Worm (Caenorhabditis elegans) whole organism, L4 larva: ENCODE measurements around the gene F36A4.2.

Experiments used
- D1046.2 ChIP-seq: fragments of 200-800 bp; sonication (Bioruptor generic); IDR thresholded peaks from 2 replicates; pipeline ENCODE4 v1.3.6; 2022; ENCODE audit warnings: missing genetic modification characterization, missing compliant biosample characterization
- F37D6.2 ChIP-seq: sonication (generic microtip); optimal IDR thresholded peaks from 2 replicates; lab custom pipeline; 2016; ENCODE audit warnings: mild to moderate bottlenecking, missing genetic modification characterization, missing compliant biosample characterization
- T26A8.4 ChIP-seq: fragments of 200-800 bp; sonication (Bioruptor generic); IDR thresholded peaks from 2 replicates; pipeline ENCODE4 v1.3.6; 2022; ENCODE audit warnings: missing genetic modification characterization, missing compliant biosample characterization
- Y105C5A.15 ChIP-seq: fragments of 200-800 bp; sonication (Bioruptor generic); IDR thresholded peaks from 2 replicates; pipeline ENCODE4 v1.3.6; 2022; ENCODE audit warnings: missing genetic modification characterization, missing compliant biosample characterization
- Y48G9A.11 ChIP-seq: fragments of 200-800 bp; sonication (Bioruptor generic); IDR thresholded peaks from 2 replicates; pipeline ENCODE4 v1.3.6; 2022; ENCODE audit warnings: missing genetic modification reagents, missing genetic modification characterization, missing compliant biosample characterization
- ama-1 ChIP-seq: fragments of 150-350 bp; optimal IDR thresholded peaks from 2 replicates; lab custom pipeline; 2014; ENCODE audit warnings: inconsistent platforms, mixed read lengths
- attf-4 ChIP-seq: sonication (generic microtip); optimal IDR thresholded peaks from 3 replicates; lab custom pipeline; 2017; ENCODE audit warnings: missing biosample characterization, missing genetic modification characterization
- ceh-20 ChIP-seq: fragments of 200-800 bp; sonication (Bioruptor generic); IDR thresholded peaks from 2 replicates; pipeline ENCODE4 v1.3.6; 2022; ENCODE audit warnings: missing genetic modification reagents, missing genetic modification characterization, missing compliant biosample characterization
- ceh-28 ChIP-seq: fragments of 150-350 bp; optimal IDR thresholded peaks from 2 replicates; lab custom pipeline; 2014; ENCODE audit warnings: missing biosample characterization, missing genetic modification reagents, missing genetic modification characterization
- cey-2 ChIP-seq: sonication (generic microtip); optimal IDR thresholded peaks from 3 replicates; lab custom pipeline; 2017; ENCODE audit warnings: missing genetic modification characterization, mild to moderate bottlenecking, missing compliant biosample characterization, antibody characterized with exemption, borderline replicate concordance; ENCODE audit not compliant: insufficient read depth
- dpl-1 ChIP-seq: fragments of 150-350 bp; optimal IDR thresholded peaks from 2 replicates; lab custom pipeline; 2014; ENCODE audit warnings: missing biosample characterization, missing genetic modification reagents, missing genetic modification characterization
- duxl-1 ChIP-seq: sonication (generic microtip); optimal IDR thresholded peaks from 2 replicates; lab custom pipeline; 2016; ENCODE audit warnings: mild to moderate bottlenecking, missing genetic modification characterization, moderate library complexity, missing compliant biosample characterization; ENCODE audit not compliant: poor library complexity
- egl-27 ChIP-seq: sonication (generic microtip); optimal IDR thresholded peaks from 3 replicates; lab custom pipeline; 2017; ENCODE audit warnings: missing biosample characterization, missing genetic modification reagents, missing genetic modification characterization
- egl-43 ChIP-seq: fragments of 200-800 bp; sonication (Bioruptor generic); IDR thresholded peaks from 2 replicates; pipeline ENCODE4 v1.3.6; 2022; ENCODE audit warnings: missing genetic modification reagents, missing genetic modification characterization, missing compliant biosample characterization
- fos-1 ChIP-seq: fragments of 150-350 bp; optimal IDR thresholded peaks from 2 replicates; lab custom pipeline; 2014; ENCODE audit warnings: missing biosample characterization, missing genetic modification characterization
- hlh-11 ChIP-seq: fragments of 200-800 bp; sonication (Bioruptor generic); optimal IDR thresholded peaks from 2 replicates; lab custom pipeline; 2018; ENCODE audit warnings: mild to moderate bottlenecking, missing genetic modification characterization, missing compliant biosample characterization
- lim-7 ChIP-seq: fragments of 200-800 bp; sonication (Bioruptor generic); IDR thresholded peaks from 2 replicates; pipeline ENCODE4 v1.3.6; 2022; ENCODE audit warnings: missing genetic modification characterization, missing compliant biosample characterization
- lin-29 ChIP-seq: fragments of 200-800 bp; sonication (Bioruptor generic); IDR thresholded peaks from 2 replicates; pipeline ENCODE4 v1.3.6; 2022; ENCODE audit warnings: missing genetic modification reagents, missing genetic modification characterization, missing compliant biosample characterization
- lin-39 ChIP-seq: fragments of 150-350 bp; optimal IDR thresholded peaks from 2 replicates; lab custom pipeline; 2014; ENCODE audit warnings: missing biosample characterization, missing genetic modification reagents, missing genetic modification characterization
- mdl-1 ChIP-seq, 2 experiments: fragments of 150-350 bp in 1 of 2; sonication (generic microtip) in 1 of 2; optimal IDR thresholded peaks; 2 replicates each; lab custom pipeline; 2014 to 2017; ENCODE audit warnings: missing biosample characterization in 2 of 2, missing genetic modification characterization in 2 of 2
- mdt-29 ChIP-seq: fragments of 200-800 bp; sonication (Bioruptor generic); IDR thresholded peaks from 2 replicates; pipeline ENCODE4 v1.3.6; 2022; ENCODE audit warnings: missing genetic modification reagents, missing genetic modification characterization, missing compliant biosample characterization
- mes-2 ChIP-seq: sonication (generic microtip); optimal IDR thresholded peaks from 2 replicates; lab custom pipeline; 2016; ENCODE audit warnings: missing genotype, mild to moderate bottlenecking, missing genetic modification characterization, missing compliant biosample characterization; ENCODE audit not compliant: poor library complexity, severe bottlenecking
- mxl-3 ChIP-seq: fragments of 200-800 bp; sonication (Bioruptor generic); optimal IDR thresholded peaks from 2 replicates; lab custom pipeline; 2018; ENCODE audit warnings: mild to moderate bottlenecking, missing genetic modification characterization, missing compliant biosample characterization
- nhr-10 ChIP-seq: fragments of 150-350 bp; optimal IDR thresholded peaks from 2 replicates; lab custom pipeline; 2014; ENCODE audit warnings: missing biosample characterization, missing genetic modification characterization
- nhr-111 ChIP-seq: fragments of 200-800 bp; sonication (Bioruptor generic); optimal IDR thresholded peaks from 2 replicates; lab custom pipeline; 2018; ENCODE audit warnings: mild to moderate bottlenecking, missing genetic modification characterization, missing compliant biosample characterization
- nhr-28 ChIP-seq: fragments of 150-350 bp; optimal IDR thresholded peaks from 2 replicates; lab custom pipeline; 2014; ENCODE audit warnings: missing biosample characterization, missing genetic modification characterization
- nhr-41 ChIP-seq: fragments of 200-800 bp; sonication (Bioruptor generic); IDR thresholded peaks from 2 replicates; pipeline ENCODE4 v1.3.6; 2022; ENCODE audit warnings: missing genetic modification reagents, missing genetic modification characterization, missing compliant biosample characterization
- nhr-77 ChIP-seq: fragments of 150-350 bp; optimal IDR thresholded peaks from 2 replicates; lab custom pipeline; 2014; ENCODE audit warnings: missing biosample characterization, missing genetic modification characterization
- pha-4 ChIP-seq, 2 experiments: fragments of 150-350 bp in 1 of 2; fragments of 200-800 bp in 1 of 2; sonication (Bioruptor generic) in 1 of 2; IDR thresholded peaks in 1 of 2; optimal IDR thresholded peaks in 1 of 2; 2 replicates each; pipeline versions ENCODE4 v1.3.6 to Lab custom; 2014 to 2022; ENCODE audit warnings: missing genetic modification characterization in 2 of 2, missing genetic modification reagents in 2 of 2, missing biosample characterization in 1 of 2, missing compliant biosample characterization in 1 of 2
- set-16 ChIP-seq: fragments of 200-800 bp; sonication (Bioruptor generic); IDR thresholded peaks from 2 replicates; pipeline ENCODE4 v1.3.6; 2022; ENCODE audit warnings: missing genetic modification reagents, missing genetic modification characterization, missing compliant biosample characterization
- unc-62 ChIP-seq, 3 experiments: fragments of 150-350 bp in 1 of 3; sonication (generic microtip); optimal IDR thresholded peaks in 2 of 3; peaks in 1 of 3; 1 replicate in 1 of 3; 2 replicates in 2 of 3; lab custom pipeline; 2014 to 2017; ENCODE audit warnings: missing biosample characterization in 3 of 3, missing genetic modification characterization in 3 of 3, missing genetic modification reagents in 3 of 3, missing genotype in 1 of 3
- vab-7 ChIP-seq: fragments of 200-800 bp; sonication (Bioruptor generic); IDR thresholded peaks from 2 replicates; pipeline ENCODE4 v1.3.6; 2022; ENCODE audit warnings: missing genetic modification reagents, missing genetic modification characterization, missing compliant biosample characterization
- zag-1 ChIP-seq: fragments of 150-350 bp; optimal IDR thresholded peaks from 2 replicates; lab custom pipeline; 2014; ENCODE audit warnings: missing biosample characterization, missing genetic modification characterization
- zfp-2 ChIP-seq: sonication (generic microtip); optimal IDR thresholded peaks from 2 replicates; lab custom pipeline; 2016; ENCODE audit warnings: mild to moderate bottlenecking, missing genetic modification characterization, missing compliant biosample characterization

The F36A4.2 gene

ce11 chrIV:4236025-4236407 lies 35.0 kb upstream of the F36A4.2 start:
- peak; percentile 97 for TF ChIP-seq set-16 (GFP tag; lab: Robert Waterston, UW)
- TF ChIP-seq T26A8.4 (GFP tag; lab: Robert Waterston, UW) = peak; percentile 4; the same call in 1 of the 2 replicates
- TF ChIP-seq egl-27 (tag; lab: Kevin White, UChicago) = no peak

ce11 chrIV:4236671-4237070 lies 34.4 kb upstream of the F36A4.2 start:
- TF ChIP-seq fos-1 (tag; lab: Kevin White, UChicago) (no peak), ama-1 (lab: Kevin White, UChicago) (peak; percentile 55), pha-4 (GFP tag; IDR thresholded peaks at IDR 0.05; lab: Robert Waterston, UW) (no peak), pha-4 (tag; optimal IDR thresholded peaks at IDR 0.05; lab: Kevin White, UChicago) (no peak), unc-62 (GFP tag; optimal IDR thresholded peaks at IDR 0.05 in 1 of 2; lab: Kevin White, UChicago) (peak in 1 of 2 experiments; percentile 40), unc-62 (tag; optimal IDR thresholded peaks at IDR 0.05; lab: Kevin White, UChicago) (no peak), lim-7 (GFP tag; lab: Robert Waterston, UW) (no peak), zfp-2 (tag; lab: Kevin White, UChicago) (no peak), Y48G9A.11 (GFP tag; lab: Robert Waterston, UW) (no peak), attf-4 (tag; lab: Kevin White, UChicago) (no peak), Y105C5A.15 (GFP tag; lab: Robert Waterston, UW) (no peak), lin-29 (GFP tag; lab: Robert Waterston, UW) (0 out of 2 replicates have a peak, but pooled peaks have one; percentile 32), mxl-3 (GFP tag; lab: Kevin White, UChicago) (peak; percentile 42), zag-1 (tag; lab: Kevin White, UChicago) (no peak), cey-2 (tag; lab: Kevin White, UChicago) (no peak), hlh-11 (tag; lab: Kevin White, UChicago) (peak; percentile 12), mdt-29 (GFP tag; lab: Robert Waterston, UW) (no peak), dpl-1 (GFP tag; lab: Kevin White, UChicago) (peak; percentile 11), F37D6.2 (tag; lab: Kevin White, UChicago) (no peak), egl-43 (GFP tag; lab: Robert Waterston, UW) (no peak), vab-7 (no peak), duxl-1 (tag; lab: Kevin White, UChicago) (peak; percentile 3), nhr-111 (GFP tag; lab: Kevin White, UChicago) (no peak), nhr-41 (GFP tag; lab: Robert Waterston, UW) (no peak), nhr-28 (peak; percentile 24), mes-2 (no peak), egl-27 (tag; lab: Kevin White, UChicago) (no peak), ceh-28 (tag; lab: Kevin White, UChicago) (no peak), nhr-10 (tag; lab: Kevin White, UChicago) (peak; percentile 53), T26A8.4 (GFP tag; lab: Robert Waterston, UW) (peak; percentile 69; the same call in 1 of the 2 replicates), lin-39 (no peak)
- TF ChIP-seq, all 104 proteins: peak for 10

ce11 chrIV:4243830-4244406 lies 27.1 kb upstream of the F36A4.2 start:
- TF ChIP-seq set-16 (GFP tag; lab: Robert Waterston, UW) (peak; percentile 98), Y105C5A.15 (GFP tag; lab: Robert Waterston, UW) (no peak), ceh-20 (GFP tag; lab: Robert Waterston, UW) (no peak)

ce11 chrIV:4244510-4244909 lies 26.5 kb upstream of the F36A4.2 start, which contains the start of gene col-34:
col-34 (minus strand) TSS chrIV:4244610.
- no peak for TF ChIP-seq nhr-10 (tag; lab: Kevin White, UChicago)
- TF ChIP-seq D1046.2 = no peak
- no peak for TF ChIP-seq nhr-77 (tag; lab: Kevin White, UChicago)
- no peak for TF ChIP-seq mdl-1 (tag; optimal IDR thresholded peaks at IDR 0.05; lab: Kevin White, UChicago)
